Fruit fly (Drosophila melanogaster): Measurements from ENCODE around the gene CG5111.

The CG5111 gene

dm6 chr3R:25490778-25491664 lies 15.1 kb upstream of the CG5111 start, which contains the start of the genes Gnpat and CG5112 (continued):
- TF ChIP-seq crp (GFP tag; optimal IDR thresholded peaks at IDR 0.05) = peak; percentile 94 to 97
- TF ChIP-seq CG11085 (GFP tag; IDR thresholded peaks at IDR 0.05) = peak; percentile 52
- TF ChIP-seq CG5180 (GFP tag; optimal IDR thresholded peaks at IDR 0.05) = no peak
- TF ChIP-seq CG10209 (GFP tag; optimal IDR thresholded peaks at IDR 0.05) = peak; percentile 22
- TF ChIP-seq Hsf (GFP tag; optimal IDR thresholded peaks at IDR 0.05) = peak; percentile 57
- peak; percentile 78 for TF ChIP-seq CG13287 (GFP tag; IDR thresholded peaks at IDR 0.05; ENCODE audit: partially characterized antibody)
- peak; percentile 56 for TF ChIP-seq CG12942 (GFP tag; optimal IDR thresholded peaks at IDR 0.05)
- peak; percentile 58 for TF ChIP-seq PHDP (tag; optimal IDR thresholded peaks at IDR 0.05)
- peak; percentile 62; the same call in 1 of the 2 replicates for TF ChIP-seq CG32767 (GFP tag; IDR thresholded peaks at IDR 0.05)
- no peak for TF ChIP-seq CG6683 (GFP tag; optimal IDR thresholded peaks at IDR 0.05)
- peak; percentile 83 for TF ChIP-seq B-H2 (GFP tag; optimal IDR thresholded peaks at IDR 0.05)
- no peak for TF ChIP-seq Lpt (GFP tag; optimal IDR thresholded peaks at IDR 0.05)
- peak; percentile 86 for TF ChIP-seq CG13424 (tag; optimal IDR thresholded peaks at IDR 0.05)
- peak; percentile 80 for TF ChIP-seq MBD-R2 (GFP tag; IDR thresholded peaks at IDR 0.05)
- TF ChIP-seq abd-A (tag; optimal IDR thresholded peaks at IDR 0.05) = peak; percentile 6
- no peak for TF ChIP-seq sc (optimal IDR thresholded peaks at IDR 0.05)
- TF ChIP-seq sc (GFP tag; optimal IDR thresholded peaks at IDR 0.05) = peak; percentile 0
- no peak for TF ChIP-seq Gsc (GFP tag; IDR thresholded peaks at IDR 0.05)
- peak; percentile 56 for TF ChIP-seq CG8944 (GFP tag; optimal IDR thresholded peaks at IDR 0.05)
- TF ChIP-seq CG11247 (GFP tag; IDR thresholded peaks at IDR 0.05) = peak; percentile 82
- TF ChIP-seq CG12071 (GFP tag; optimal IDR thresholded peaks at IDR 0.05) = no peak
- peak; percentile 36 for TF ChIP-seq mam (GFP tag; optimal IDR thresholded peaks at IDR 0.05)
- no peak for TF ChIP-seq exex (tag; optimal IDR thresholded peaks at IDR 0.05)
- TF ChIP-seq unc-4 (GFP tag; IDR thresholded peaks at IDR 0.05; ENCODE audit: partially characterized antibody) = peak; percentile 61
- TF ChIP-seq dan (GFP tag; IDR thresholded peaks at IDR 0.05) = no peak
- peak; percentile 50 for TF ChIP-seq CG7786 (GFP tag; optimal IDR thresholded peaks at IDR 0.05)
- TF ChIP-seq HHEX (GFP tag; optimal IDR thresholded peaks at IDR 0.05) = peak; percentile 36
- TF ChIP-seq bcd (GFP tag; optimal IDR thresholded peaks at IDR 0.05) = peak; percentile 43
- peak; percentile 73; the same call in 2 of the 3 replicates for TF ChIP-seq CG2889 (GFP tag; IDR thresholded peaks at IDR 0.05)
- peak; percentile 73 for TF ChIP-seq CG7963 (GFP tag; IDR thresholded peaks at IDR 0.05; ENCODE audit: partially characterized antibody)
- TF ChIP-seq Sox102F (GFP tag; optimal IDR thresholded peaks at IDR 0.05) = peak; percentile 35
- TF ChIP-seq fd102C (GFP tag; optimal IDR thresholded peaks at IDR 0.05) = no peak
- TF ChIP-seq CG10147 (GFP tag; optimal IDR thresholded peaks at IDR 0.05) = peak; percentile 39
- peak; percentile 72 for TF ChIP-seq Xbp1 (GFP tag; optimal IDR thresholded peaks at IDR 0.05)
- peak; percentile 68 for TF ChIP-seq CG8924 (tag; optimal IDR thresholded peaks at IDR 0.05)
- no peak for TF ChIP-seq Trl (optimal IDR thresholded peaks at IDR 0.05)
- TF ChIP-seq Trl (GFP tag; optimal IDR thresholded peaks at IDR 0.05) = peak; percentile 55
- no peak for TF ChIP-seq Nf-YC (tag; optimal IDR thresholded peaks at IDR 0.05)
- TF ChIP-seq Xrp1 (GFP tag; IDR thresholded peaks at IDR 0.05) = peak; percentile 61; the same call in 1 of the 2 replicates
- TF ChIP-seq NfI (GFP tag; optimal IDR thresholded peaks at IDR 0.05) = peak; percentile 51
- peak; percentile 9 for TF ChIP-seq NK7.1 (GFP tag; optimal IDR thresholded peaks at IDR 0.05)
- peak; percentile 80 for TF ChIP-seq CG6791 (GFP tag; IDR thresholded peaks at IDR 0.05; ENCODE audit: partially characterized antibody)
- peak; percentile 38; the same call in 1 of the 3 replicates for TF ChIP-seq gce (GFP tag; IDR thresholded peaks at IDR 0.05)
- peak; percentile 44 for TF ChIP-seq E2f2 (GFP tag; IDR thresholded peaks at IDR 0.05)
- TF ChIP-seq fd3F (GFP tag; optimal IDR thresholded peaks at IDR 0.05) = peak; percentile 1
- TF ChIP-seq fd96Cb (tag; optimal IDR thresholded peaks at IDR 0.05) = no peak
- peak; percentile 7 for TF ChIP-seq CG4617 (GFP tag; optimal IDR thresholded peaks at IDR 0.05; ENCODE audit: borderline replicate concordance)
- peak; percentile 76 for TF ChIP-seq sisA (GFP tag; IDR thresholded peaks at IDR 0.05)

Data from whole organism, embryonic.